Worm (Caenorhabditis elegans) whole organism, late embryonic: ENCODE measurements around the gene F42A8.1.

Source experiments
- C38D4.7 ChIP-seq: fragments of 200-800 bp; sonication (Bioruptor generic); optimal IDR thresholded peaks from 2 replicates; lab custom pipeline; 2018; ENCODE audit warnings: mild to moderate bottlenecking, missing genetic modification characterization, moderate library complexity, missing compliant biosample characterization
- K02D7.2 ChIP-seq: sonication (generic microtip); optimal IDR thresholded peaks from 2 replicates; lab custom pipeline; 2017; ENCODE audit warnings: mild to moderate bottlenecking, missing genetic modification characterization, missing compliant biosample characterization
- K09A11.1 ChIP-seq: sonication (generic microtip); optimal IDR thresholded peaks from 2 replicates; lab custom pipeline; 2017; ENCODE audit warnings: antibody characterized with exemption, mild to moderate bottlenecking, missing genetic modification characterization, missing compliant biosample characterization; ENCODE audit not compliant: insufficient read depth
- Y22D7AL.16 ChIP-seq: sonication (generic microtip); optimal IDR thresholded peaks from 2 replicates; lab custom pipeline; 2016; ENCODE audit warnings: missing genetic modification characterization, missing compliant biosample characterization
- ceh-14 ChIP-seq: sonication (generic microtip); optimal IDR thresholded peaks from 2 replicates; lab custom pipeline; 2016; ENCODE audit warnings: missing genotype, missing genetic modification characterization, missing compliant biosample characterization
- ceh-19 ChIP-seq: fragments of 200-800 bp; sonication (Bioruptor generic); optimal IDR thresholded peaks from 2 replicates; lab custom pipeline; 2018; ENCODE audit warnings: mild to moderate bottlenecking, missing genetic modification characterization, missing compliant biosample characterization
- ceh-2 ChIP-seq: sonication (generic microtip); optimal IDR thresholded peaks from 2 replicates; lab custom pipeline; 2016; ENCODE audit warnings: missing genotype, missing genetic modification characterization, missing compliant biosample characterization
- ceh-24 ChIP-seq: sonication (generic microtip); optimal IDR thresholded peaks from 2 replicates; lab custom pipeline; 2016; ENCODE audit warnings: mild to moderate bottlenecking, missing genetic modification characterization, missing compliant biosample characterization
- ceh-31 ChIP-seq: sonication (generic microtip); optimal IDR thresholded peaks from 2 replicates; lab custom pipeline; 2016; ENCODE audit warnings: missing genetic modification characterization, missing compliant biosample characterization
- ceh-34 ChIP-seq: sonication (generic microtip); optimal IDR thresholded peaks from 2 replicates; lab custom pipeline; 2016; ENCODE audit warnings: mild to moderate bottlenecking, missing genetic modification characterization, missing compliant biosample characterization
- ceh-45 ChIP-seq: fragments of 200-800 bp; sonication (Bioruptor generic); IDR thresholded peaks from 2 replicates; pipeline ENCODE4 v1.3.6; 2022; ENCODE audit warnings: missing genetic modification reagents, missing genetic modification characterization, missing compliant biosample characterization
- ceh-48 ChIP-seq: sonication (generic microtip); optimal IDR thresholded peaks from 2 replicates; lab custom pipeline; 2016; ENCODE audit warnings: missing genetic modification characterization, inconsistent platforms, missing compliant biosample characterization
- ceh-9 ChIP-seq: sonication (generic microtip); optimal IDR thresholded peaks from 2 replicates; lab custom pipeline; 2016; ENCODE audit warnings: mild to moderate bottlenecking, missing genetic modification characterization, inconsistent platforms, missing compliant biosample characterization
- dmd-4 ChIP-seq: sonication (generic microtip); optimal IDR thresholded peaks from 2 replicates; lab custom pipeline; 2016; ENCODE audit warnings: borderline replicate concordance, missing genetic modification characterization, missing compliant biosample characterization
- dve-1 ChIP-seq: sonication (generic microtip); optimal IDR thresholded peaks from 2 replicates; lab custom pipeline; 2017; ENCODE audit warnings: antibody characterized with exemption, mild to moderate bottlenecking, missing genetic modification characterization, missing compliant biosample characterization
- hlh-13 ChIP-seq: fragments of 200-800 bp; sonication (Bioruptor generic); optimal IDR thresholded peaks from 2 replicates; lab custom pipeline; 2018; ENCODE audit warnings: mild to moderate bottlenecking, missing genetic modification characterization, missing compliant biosample characterization
- hlh-15 ChIP-seq: sonication (generic microtip); optimal IDR thresholded peaks from 2 replicates; lab custom pipeline; 2016; ENCODE audit warnings: missing genetic modification characterization, missing compliant biosample characterization
- hlh-8 ChIP-seq: sonication (generic microtip); optimal IDR thresholded peaks from 2 replicates; lab custom pipeline; 2016; ENCODE audit warnings: missing genotype, missing genetic modification characterization, missing compliant biosample characterization
- lim-6 ChIP-seq: sonication (generic microtip); optimal IDR thresholded peaks from 2 replicates; lab custom pipeline; 2016; ENCODE audit warnings: missing genetic modification characterization, missing compliant biosample characterization
- madf-2 ChIP-seq: sonication (generic microtip); optimal IDR thresholded peaks from 2 replicates; lab custom pipeline; 2017; ENCODE audit warnings: missing genetic modification characterization, missing compliant biosample characterization
- mec-3 ChIP-seq: sonication (generic microtip); optimal IDR thresholded peaks from 2 replicates; lab custom pipeline; 2016; ENCODE audit warnings: borderline replicate concordance, missing genetic modification characterization, missing compliant biosample characterization
- nfya-1 ChIP-seq: sonication (generic microtip); optimal IDR thresholded peaks from 2 replicates; lab custom pipeline; 2017; ENCODE audit warnings: missing genetic modification characterization, mild to moderate bottlenecking, missing compliant biosample characterization, antibody characterized with exemption, moderate library complexity
- pag-3 ChIP-seq: sonication (generic microtip); optimal IDR thresholded peaks from 2 replicates; lab custom pipeline; 2016; ENCODE audit warnings: missing compliant biosample characterization, missing genetic modification characterization, borderline replicate concordance
- pax-1 ChIP-seq: fragments of 150-350 bp; optimal IDR thresholded peaks from 2 replicates; lab custom pipeline; 2014; ENCODE audit warnings: missing biosample characterization, missing genetic modification characterization
- pqm-1 ChIP-seq: sonication (generic microtip); optimal IDR thresholded peaks from 2 replicates; lab custom pipeline; 2016; ENCODE audit warnings: missing genetic modification characterization, missing compliant biosample characterization
- pros-1 ChIP-seq: fragments of 150-350 bp; optimal IDR thresholded peaks from 2 replicates; lab custom pipeline; 2014; ENCODE audit warnings: missing biosample characterization, missing genetic modification reagents, missing genetic modification characterization
- ref-2 ChIP-seq: sonication (generic microtip); optimal IDR thresholded peaks from 2 replicates; lab custom pipeline; 2016; ENCODE audit warnings: missing genetic modification characterization, missing compliant biosample characterization
- rnt-1 ChIP-seq: sonication (generic microtip); optimal IDR thresholded peaks from 2 replicates; lab custom pipeline; 2016; ENCODE audit warnings: missing genetic modification characterization, missing compliant biosample characterization
- sox-2 ChIP-seq: fragments of 200-800 bp; sonication (Bioruptor generic); IDR thresholded peaks from 2 replicates; pipeline ENCODE4 v1.3.6; 2022; ENCODE audit warnings: missing genetic modification reagents, missing genetic modification characterization, missing compliant biosample characterization
- tbx-2 ChIP-seq: sonication (generic microtip); optimal IDR thresholded peaks from 2 replicates; lab custom pipeline; 2016; ENCODE audit warnings: missing genetic modification characterization, missing compliant biosample characterization
- tbx-7 ChIP-seq: sonication (generic microtip); optimal IDR thresholded peaks from 2 replicates; lab custom pipeline; 2016; ENCODE audit warnings: missing genotype, missing genetic modification characterization, missing compliant biosample characterization
- unc-3 ChIP-seq, 2 experiments: fragments of 200-800 bp in 1 of 2; sonication (Bioruptor generic) in 1 of 2; sonication (generic microtip) in 1 of 2; conservative IDR thresholded peaks in 1 of 2; optimal IDR thresholded peaks in 1 of 2; 2 replicates each; pipeline versions ENCODE4 v1.3.6 to Lab custom; 2016 to 2022; ENCODE audit warnings: missing compliant biosample characterization in 2 of 2, missing genetic modification characterization in 2 of 2, missing genetic modification reagents in 1 of 2
- unc-42 ChIP-seq: sonication (generic microtip); optimal IDR thresholded peaks from 2 replicates; lab custom pipeline; 2016; ENCODE audit warnings: missing genotype, missing genetic modification characterization, missing compliant biosample characterization
- zip-5 ChIP-seq: sonication (generic microtip); optimal IDR thresholded peaks from 2 replicates; lab custom pipeline; 2016; ENCODE audit warnings: missing genetic modification characterization, missing compliant biosample characterization

The F42A8.1 gene

ce11 chrII:9379796-9380195 lies 33.4 kb upstream of the F42A8.1 start, which contains the start of gene srh-48:
srh-48 (plus strand) TSS chrII:9380096.
- TF ChIP-seq Y22D7AL.16, result no peak
- TF ChIP-seq dve-1 (tag; lab: Kevin White, UChicago), result no peak
- no peak for TF ChIP-seq pros-1 (tag; lab: Kevin White, UChicago)
- TF ChIP-seq tbx-7, result no peak
- TF ChIP-seq, all 69 proteins: peak for 0

DNA sequence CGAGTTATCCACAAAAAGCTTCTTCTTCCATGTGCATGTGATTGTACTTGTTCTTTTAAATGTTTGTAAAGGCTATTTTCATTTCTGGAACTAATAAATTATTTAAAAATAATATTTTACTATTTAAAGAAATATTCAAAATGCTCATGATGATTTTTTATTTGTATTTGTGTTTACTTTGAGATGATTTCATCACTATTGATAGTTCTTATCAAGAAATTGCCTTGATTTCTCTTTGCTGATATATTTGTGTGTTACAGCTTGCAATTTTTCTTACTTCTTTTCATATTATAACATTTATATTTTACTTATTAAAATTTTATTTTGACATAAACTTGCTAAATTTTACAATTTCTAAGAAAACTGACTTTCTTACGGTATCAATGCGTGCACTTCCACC lies 31.8 kb upstream of the F42A8.1 start:
- TF ChIP-seq hlh-13 (GFP tag; lab: Kevin White, UChicago) (no peak), pqm-1 (tag; lab: Kevin White, UChicago) (no peak), ceh-48 (no peak), K02D7.2 (tag; lab: Kevin White, UChicago) (no peak), hlh-8 (tag; lab: Kevin White, UChicago) (no peak), ref-2 (tag; lab: Kevin White, UChicago) (no peak), ceh-9 (tag; lab: Kevin White, UChicago) (no peak), hlh-15 (tag; lab: Kevin White, UChicago) (no peak), madf-2 (tag; lab: Kevin White, UChicago) (no peak)

- TF ChIP-seq rnt-1 (tag; lab: Kevin White, UChicago), result no peak
- TF ChIP-seq pqm-1 (tag; lab: Kevin White, UChicago), result no peak
- TF ChIP-seq ref-2 (tag; lab: Kevin White, UChicago), result no peak
- TF ChIP-seq ceh-31 (tag; lab: Kevin White, UChicago), result no peak
- TF ChIP-seq zip-5 (tag; lab: Kevin White, UChicago), result no peak
- TF ChIP-seq K09A11.1 (tag; lab: Kevin White, UChicago), result no peak
- TF ChIP-seq sox-2 (GFP tag; lab: Robert Waterston, UW), result no peak
- TF ChIP-seq ceh-45 (GFP tag; lab: Robert Waterston, UW), result no peak
- no peak for TF ChIP-seq pax-1 (tag; lab: Kevin White, UChicago)
These were observed 30.8 kb upstream of the F42A8.1 start, which contains the start of gene C06C3.10 for ce11 chrII:9377158-9377557. C06C3.10 (minus strand) TSS chrII:9377258.

ce11 chrII:9374807-9375206 lies 28.4 kb upstream of the F42A8.1 start, which contains the start of gene C06C3.12:
C06C3.12 (plus strand) TSS chrII:9375107.
- TF ChIP-seq dmd-4 (tag; lab: Kevin White, UChicago), result no peak
- TF ChIP-seq pag-3 (tag; lab: Kevin White, UChicago), result no peak
- TF ChIP-seq lim-6 (tag; lab: Kevin White, UChicago), result no peak
- no peak for TF ChIP-seq K02D7.2 (tag; lab: Kevin White, UChicago)
- TF ChIP-seq ceh-24, result no peak
- TF ChIP-seq mec-3 (tag; lab: Kevin White, UChicago), result no peak
- TF ChIP-seq, all 69 proteins: peak for 0

DNA sequence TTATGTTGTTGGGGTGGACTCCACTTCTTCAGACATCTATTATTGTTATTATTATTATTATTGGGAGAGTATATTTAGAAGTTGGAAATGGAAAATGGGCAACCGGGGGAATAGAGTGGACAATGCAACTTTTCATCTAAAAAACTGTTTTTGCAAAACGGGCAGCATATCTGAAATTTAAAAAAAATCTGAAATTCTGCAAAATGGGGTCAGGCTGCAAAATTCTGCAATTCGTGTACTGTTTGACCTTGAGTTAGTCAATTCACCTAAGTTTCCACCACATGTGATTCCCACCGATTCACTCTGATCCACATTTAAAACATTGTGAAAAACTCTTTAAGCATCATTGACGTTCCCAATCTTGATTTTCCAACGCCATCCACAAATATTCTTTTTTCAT lies 26.6 kb upstream of the F42A8.1 start, which contains the start of gene C06C3.4:
C06C3.4 (plus strand) TSS at position 301 of the 400 bp plus-strand sequence.
- TF ChIP-seq unc-3 (GFP tag; conservative IDR thresholded peaks at IDR 0.05; lab: Robert Waterston, UW) (no peak), unc-3 (tag; optimal IDR thresholded peaks at IDR 0.05; lab: Kevin White, UChicago) (no peak), madf-2 (tag; lab: Kevin White, UChicago) (no peak), tbx-2 (no peak), nfya-1 (tag; lab: Kevin White, UChicago) (no peak), tbx-7 (no peak), C38D4.7 (GFP tag; lab: Kevin White, UChicago) (no peak), unc-42 (tag; lab: Kevin White, UChicago) (no peak), ceh-34 (tag; lab: Kevin White, UChicago) (no peak), ceh-2 (tag; lab: Kevin White, UChicago) (no peak), ceh-19 (GFP tag; lab: Kevin White, UChicago) (no peak), ceh-14 (tag; lab: Kevin White, UChicago) (no peak), K02D7.2 (tag; lab: Kevin White, UChicago) (no peak), pros-1 (tag; lab: Kevin White, UChicago) (no peak)
